Worm (Caenorhabditis elegans) whole organism, young adult: ENCODE measurements around the gene srab-7.
A peak's percentile ranks its signal among the peaks of the same experiment; 100 is the strongest.

Source experiments
- B0035.1 ChIP-seq: sonication (generic microtip); optimal IDR thresholded peaks from 2 replicates; lab custom pipeline; 2016; ENCODE audit warnings: missing genetic modification characterization, mild to moderate bottlenecking, missing compliant biosample characterization, missing genotype, missing genetic modification reagents
- B0261.1 ChIP-seq: sonication (generic microtip); optimal IDR thresholded peaks from 2 replicates; lab custom pipeline; 2016; ENCODE audit warnings: mild to moderate bottlenecking, missing genetic modification characterization, moderate library complexity, missing compliant biosample characterization
- F10E7.11 ChIP-seq: sonication (generic microtip); optimal IDR thresholded peaks from 2 replicates; lab custom pipeline; 2017; ENCODE audit warnings: mild to moderate bottlenecking, missing genetic modification characterization, moderate library complexity, missing compliant biosample characterization
- F33H1.4 ChIP-seq: fragments of 200-800 bp; sonication (Bioruptor generic); IDR thresholded peaks from 2 replicates; pipeline ENCODE4 v1.3.6; 2022; ENCODE audit warnings: missing genetic modification reagents, missing genetic modification characterization, missing compliant biosample characterization
- F39B2.1 ChIP-seq: fragments of 200-800 bp; sonication (Bioruptor generic); IDR thresholded peaks from 2 replicates; pipeline ENCODE4 v1.3.6; 2022; ENCODE audit warnings: missing genetic modification reagents, missing genetic modification characterization, missing compliant biosample characterization
- F55B11.4 ChIP-seq: sonication (generic microtip); optimal IDR thresholded peaks from 2 replicates; lab custom pipeline; 2016; ENCODE audit warnings: missing compliant biosample characterization, missing genetic modification characterization, borderline replicate concordance; ENCODE audit not compliant: insufficient read depth
- Y53F4B.3 ChIP-seq: fragments of 200-800 bp; sonication (Bioruptor generic); IDR thresholded peaks from 2 replicates; pipeline ENCODE4 v1.3.6; 2022; ENCODE audit warnings: missing genetic modification reagents, missing genetic modification characterization, missing compliant biosample characterization
- Y53G8AR.9 ChIP-seq: fragments of 200-800 bp; sonication (Bioruptor generic); conservative IDR thresholded peaks from 2 replicates; pipeline ENCODE4 v1.3.6; 2022; ENCODE audit warnings: missing genetic modification reagents, missing genetic modification characterization, missing compliant biosample characterization
- Y79H2A.3 ChIP-seq: fragments of 200-800 bp; sonication (Bioruptor generic); conservative IDR thresholded peaks from 2 replicates; pipeline ENCODE4 v1.3.6; 2022; ENCODE audit warnings: missing genetic modification reagents, missing genetic modification characterization, missing compliant biosample characterization
- atf-7 ChIP-seq: sonication (generic microtip); optimal IDR thresholded peaks from 2 replicates; lab custom pipeline; 2017; ENCODE audit warnings: mild to moderate bottlenecking, missing genetic modification characterization, missing compliant biosample characterization
- attf-3 ChIP-seq: fragments of 200-800 bp; sonication (Bioruptor generic); conservative IDR thresholded peaks from 2 replicates; pipeline ENCODE4 v1.3.6; 2022; ENCODE audit warnings: missing genetic modification reagents, missing genetic modification characterization, missing compliant biosample characterization
- attf-5 ChIP-seq: fragments of 200-800 bp; sonication (Bioruptor generic); optimal IDR thresholded peaks from 2 replicates; lab custom pipeline; 2018; ENCODE audit warnings: mild to moderate bottlenecking, missing genetic modification characterization, missing compliant biosample characterization
- bed-2 ChIP-seq: fragments of 200-800 bp; sonication (Bioruptor generic); IDR thresholded peaks from 2 replicates; pipeline ENCODE4 v1.3.6; 2022; ENCODE audit warnings: missing genetic modification reagents, missing genetic modification characterization, missing compliant biosample characterization
- die-1 ChIP-seq: sonication (generic microtip); optimal IDR thresholded peaks from 2 replicates; lab custom pipeline; 2016; ENCODE audit warnings: missing genotype, mild to moderate bottlenecking, missing genetic modification characterization, missing compliant biosample characterization
- dox-1 ChIP-seq: fragments of 200-800 bp; sonication (Bioruptor generic); IDR thresholded peaks from 2 replicates; pipeline ENCODE4 v1.3.6; 2022; ENCODE audit warnings: missing genetic modification reagents, missing genetic modification characterization, missing compliant biosample characterization
- efl-1 ChIP-seq: fragments of 150-350 bp; optimal IDR thresholded peaks from 2 replicates; lab custom pipeline; 2014; ENCODE audit warnings: missing biosample characterization, missing genetic modification reagents, missing genetic modification characterization
- egl-18 ChIP-seq: fragments of 200-800 bp; sonication (Bioruptor generic); IDR thresholded peaks from 2 replicates; pipeline ENCODE4 v1.3.6; 2022; ENCODE audit warnings: missing genetic modification reagents, missing genetic modification characterization, missing compliant biosample characterization
- egl-44 ChIP-seq: fragments of 200-800 bp; sonication (Bioruptor generic); IDR thresholded peaks from 2 replicates; pipeline ENCODE4 v1.3.6; 2022; ENCODE audit warnings: missing genetic modification reagents, missing genetic modification characterization, missing compliant biosample characterization
- egrh-3 ChIP-seq: fragments of 200-800 bp; sonication (Bioruptor generic); IDR thresholded peaks from 2 replicates; pipeline ENCODE4 v1.3.6; 2022; ENCODE audit warnings: missing genetic modification reagents, missing genetic modification characterization, missing compliant biosample characterization
- ekl-4 ChIP-seq: fragments of 200-800 bp; sonication (Bioruptor generic); IDR thresholded peaks from 2 replicates; pipeline ENCODE4 v1.3.6; 2022; ENCODE audit warnings: missing genetic modification reagents, missing genetic modification characterization, missing compliant biosample characterization
- ets-4 ChIP-seq: fragments of 200-800 bp; sonication (Bioruptor generic); optimal IDR thresholded peaks from 2 replicates; lab custom pipeline; 2018; ENCODE audit warnings: mild to moderate bottlenecking, missing genetic modification characterization, missing compliant biosample characterization
- him-1 ChIP-seq: sonication (generic microtip); optimal IDR thresholded peaks from 2 replicates; lab custom pipeline; 2016; ENCODE audit warnings: missing genotype, missing genetic modification reagents, missing genetic modification characterization, missing compliant biosample characterization
- hrde-1 ChIP-seq: sonication (generic microtip); optimal IDR thresholded peaks from 2 replicates; lab custom pipeline; 2016; ENCODE audit warnings: missing genetic modification characterization, mild to moderate bottlenecking, missing compliant biosample characterization, moderate library complexity, missing genotype, missing genetic modification reagents, borderline replicate concordance
- lag-1 ChIP-seq: fragments of 200-800 bp; sonication (Bioruptor generic); IDR thresholded peaks from 2 replicates; pipeline ENCODE4 v1.3.6; 2022; ENCODE audit warnings: missing genetic modification reagents, missing genetic modification characterization, missing compliant biosample characterization
- lin-26 ChIP-seq: fragments of 200-800 bp; sonication (Bioruptor generic); IDR thresholded peaks from 2 replicates; pipeline ENCODE4 v1.3.6; 2022; ENCODE audit warnings: missing genetic modification reagents, missing genetic modification characterization, missing compliant biosample characterization
- lin-35 ChIP-seq, 3 experiments: fragments of 150-350 bp in 2 of 3; sonication (generic microtip) in 1 of 3; optimal IDR thresholded peaks; 2 replicates each; lab custom pipeline; 2014 to 2018; ENCODE audit warnings: missing biosample characterization in 3 of 3, missing genetic modification characterization in 3 of 3, missing genetic modification reagents in 3 of 3
- lin-54 ChIP-seq: fragments of 200-800 bp; sonication (Bioruptor generic); optimal IDR thresholded peaks from 2 replicates; lab custom pipeline; 2018; ENCODE audit warnings: mild to moderate bottlenecking, missing genetic modification characterization, missing compliant biosample characterization
- lir-1 ChIP-seq: fragments of 200-800 bp; sonication (Bioruptor generic); conservative IDR thresholded peaks from 2 replicates; pipeline ENCODE4 v1.3.6; 2022; ENCODE audit warnings: missing genetic modification reagents, missing genetic modification characterization, missing compliant biosample characterization
- lsl-1 ChIP-seq: fragments of 200-800 bp; sonication (Bioruptor generic); optimal IDR thresholded peaks from 2 replicates; lab custom pipeline; 2018; ENCODE audit warnings: mild to moderate bottlenecking, missing genetic modification characterization, moderate library complexity, missing compliant biosample characterization
- lsy-27 ChIP-seq: sonication (generic microtip); optimal IDR thresholded peaks from 2 replicates; lab custom pipeline; 2017; ENCODE audit warnings: missing genetic modification characterization, mild to moderate bottlenecking, missing compliant biosample characterization, antibody characterized with exemption, missing genotype, borderline replicate concordance; ENCODE audit not compliant: insufficient read depth
- madf-10 ChIP-seq: sonication (generic microtip); optimal IDR thresholded peaks from 2 replicates; lab custom pipeline; 2016; ENCODE audit warnings: mild to moderate bottlenecking, missing genetic modification characterization, missing compliant biosample characterization
- madf-3 ChIP-seq: fragments of 200-800 bp; sonication (Bioruptor generic); IDR thresholded peaks from 2 replicates; pipeline ENCODE4 v1.3.6; 2022; ENCODE audit warnings: missing genetic modification reagents, missing genetic modification characterization, missing compliant biosample characterization
- nhr-80 ChIP-seq: sonication (generic microtip); optimal IDR thresholded peaks from 2 replicates; lab custom pipeline; 2016; ENCODE audit warnings: missing genetic modification characterization, missing compliant biosample characterization
- nhr-90 ChIP-seq: sonication (generic microtip); optimal IDR thresholded peaks from 2 replicates; lab custom pipeline; 2016; ENCODE audit warnings: missing genotype, mild to moderate bottlenecking, missing genetic modification characterization, missing compliant biosample characterization
- pha-4 ChIP-seq: fragments of 150-350 bp; sonication (generic microtip); optimal IDR thresholded peaks from 2 replicates; lab custom pipeline; 2014; ENCODE audit warnings: missing biosample characterization, missing genetic modification reagents, missing genetic modification characterization
- rec-8 ChIP-seq, 2 experiments: sonication (generic microtip); optimal IDR thresholded peaks; 2 replicates each; lab custom pipeline; 2016; ENCODE audit warnings: mild to moderate bottlenecking in 2 of 2, missing genetic modification characterization in 2 of 2, missing genetic modification reagents in 2 of 2, missing genotype in 2 of 2, missing biosample characterization in 1 of 2, missing compliant biosample characterization in 1 of 2, moderate library complexity in 1 of 2
- rpc-1 ChIP-seq, 2 experiments: fragments of 150-350 bp in 1 of 2; sonication (generic microtip) in 1 of 2; optimal IDR thresholded peaks; 2 replicates each; lab custom pipeline; 2014 to 2018; ENCODE audit warnings: missing biosample characterization in 1 of 2, missing genetic modification characterization in 1 of 2, missing genetic modification reagents in 1 of 2, missing genotype in 1 of 2
- sea-2 ChIP-seq: fragments of 200-800 bp; sonication (Bioruptor generic); IDR thresholded peaks from 2 replicates; pipeline ENCODE4 v1.3.6; 2022; ENCODE audit warnings: missing genetic modification characterization, missing compliant biosample characterization
- snpc-1.1 ChIP-seq: sonication (generic microtip); optimal IDR thresholded peaks from 2 replicates; lab custom pipeline; 2017; ENCODE audit warnings: missing genetic modification characterization, mild to moderate bottlenecking, missing compliant biosample characterization, antibody characterized with exemption, moderate library complexity, missing genotype, missing genetic modification reagents; ENCODE audit not compliant: insufficient read depth
- snpc-3.4 ChIP-seq: sonication (generic microtip); optimal IDR thresholded peaks from 2 replicates; lab custom pipeline; 2017; ENCODE audit warnings: missing genetic modification characterization, mild to moderate bottlenecking, missing compliant biosample characterization, antibody characterized with exemption, moderate library complexity, missing genotype, missing genetic modification reagents
- unc-130 ChIP-seq: sonication (generic microtip); optimal IDR thresholded peaks from 2 replicates; lab custom pipeline; 2016; ENCODE audit warnings: missing genetic modification reagents, missing genetic modification characterization, missing compliant biosample characterization
- xnd-1 ChIP-seq: sonication (generic microtip); optimal IDR thresholded peaks from 2 replicates; lab custom pipeline; 2016; ENCODE audit warnings: missing genotype, missing genetic modification reagents, missing genetic modification characterization, missing compliant biosample characterization
- zfh-2 ChIP-seq: fragments of 200-800 bp; sonication (Bioruptor generic); conservative IDR thresholded peaks from 2 replicates; pipeline ENCODE4 v1.3.6; 2022; ENCODE audit warnings: missing genetic modification reagents, missing genetic modification characterization, missing compliant biosample characterization
- ztf-28 ChIP-seq: fragments of 200-800 bp; sonication (Bioruptor generic); IDR thresholded peaks from 2 replicates; pipeline ENCODE4 v1.3.6; 2022; ENCODE audit warnings: missing genetic modification reagents, missing genetic modification characterization, missing compliant biosample characterization
- ztf-6 ChIP-seq: fragments of 200-800 bp; sonication (Bioruptor generic); IDR thresholded peaks from 2 replicates; pipeline ENCODE4 v1.3.6; 2022; ENCODE audit warnings: missing genetic modification reagents, missing genetic modification characterization, missing compliant biosample characterization

The srab-7 gene

ce11 chrV:3133293-3133755, 21.6 kb downstream of the srab-7 start, which contains the start of gene F02C9.2:
Gene F02C9.2 (plus strand): TSS chrV:3133705.
- peak; percentile 41; the same call in 1 of the 2 replicates for TF ChIP-seq egrh-3 (GFP tag; lab: Robert Waterston, UW)
- peak; percentile 81 for TF ChIP-seq zfh-2 (GFP tag; lab: Robert Waterston, UW)
- no peak for TF ChIP-seq xnd-1 (tag; lab: Kevin White, UChicago)

DNA sequence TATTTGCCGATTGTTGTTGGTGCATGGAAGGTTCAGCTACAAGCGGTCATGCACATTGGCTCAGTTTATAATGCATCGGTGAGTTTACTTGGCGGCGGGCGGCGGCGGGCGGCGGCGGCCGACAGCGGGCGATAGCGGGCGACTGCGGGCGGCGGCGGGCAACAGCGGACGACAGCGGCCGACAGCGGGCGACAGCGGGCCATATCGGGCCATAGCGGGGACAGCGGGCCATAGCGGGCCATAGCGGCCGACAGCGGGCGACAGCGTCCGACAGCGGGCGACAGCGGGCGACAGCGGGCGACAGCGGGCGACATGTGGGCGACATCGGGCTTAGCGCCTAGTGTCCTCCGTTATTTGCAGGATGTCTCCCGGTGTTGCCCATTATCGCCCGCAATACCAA, 22.9 kb downstream of the srab-7 start:
- peak; percentile 97 for TF ChIP-seq zfh-2 (GFP tag; lab: Robert Waterston, UW)
- TF ChIP-seq efl-1 (GFP tag; lab: Kevin White, UChicago) = no peak
- no peak for TF ChIP-seq madf-3 (GFP tag; lab: Robert Waterston, UW)
- TF ChIP-seq ztf-28 (GFP tag; lab: Robert Waterston, UW) = 0 out of 2 replicates have a peak, but pooled peaks have one; percentile 17
- TF ChIP-seq snpc-1.1 (tag; lab: Kevin White, UChicago) = no peak
- TF ChIP-seq F33H1.4 (GFP tag; lab: Robert Waterston, UW) = no peak
- no peak for TF ChIP-seq pha-4 (tag; lab: Kevin White, UChicago)
- TF ChIP-seq atf-7 (tag; lab: Kevin White, UChicago) = no peak
- TF ChIP-seq F55B11.4 (tag; lab: Kevin White, UChicago) = no peak
- no peak for TF ChIP-seq him-1 (tag; lab: Kevin White, UChicago)
- no peak for TF ChIP-seq lin-54
- TF ChIP-seq rpc-1 (optimal IDR thresholded peaks at IDR 0.05; lab: Kevin White, UChicago) = no peak
- TF ChIP-seq rpc-1 (tag; optimal IDR thresholded peaks at IDR 0.05; lab: Kevin White, UChicago) = no peak
- no peak for TF ChIP-seq Y79H2A.3
- TF ChIP-seq F39B2.1 (GFP tag; lab: Robert Waterston, UW) = no peak
- TF ChIP-seq ekl-4 (GFP tag; lab: Robert Waterston, UW) = no peak
- TF ChIP-seq madf-10 (tag; lab: Kevin White, UChicago) = no peak
- TF ChIP-seq ets-4 (GFP tag; lab: Kevin White, UChicago) = no peak
- no peak for TF ChIP-seq Y53G8AR.9 (GFP tag; lab: Robert Waterston, UW)
- no peak for TF ChIP-seq B0035.1
- no peak for TF ChIP-seq egl-44 (GFP tag; lab: Robert Waterston, UW)
- TF ChIP-seq hrde-1 (tag; lab: Kevin White, UChicago) = no peak
- no peak for TF ChIP-seq snpc-3.4 (tag; lab: Kevin White, UChicago)
- no peak for TF ChIP-seq nhr-90
- no peak for TF ChIP-seq attf-5 (GFP tag; lab: Kevin White, UChicago)
- no peak for TF ChIP-seq lsl-1 (GFP tag; lab: Kevin White, UChicago)
- TF ChIP-seq lsy-27 = no peak
- no peak for TF ChIP-seq lir-1 (GFP tag; lab: Robert Waterston, UW)
- no peak for TF ChIP-seq Y53F4B.3 (GFP tag; lab: Robert Waterston, UW)
- no peak for TF ChIP-seq unc-130
- TF ChIP-seq nhr-80 (tag; lab: Kevin White, UChicago) = no peak
- no peak for TF ChIP-seq rec-8 (tag; optimal IDR thresholded peaks at IDR 0.05; lab: Kevin White, UChicago)
- no peak for TF ChIP-seq B0261.1
- TF ChIP-seq ztf-6 (GFP tag; lab: Robert Waterston, UW) = no peak
- TF ChIP-seq egl-18 (GFP tag; lab: Robert Waterston, UW) = no peak
- TF ChIP-seq attf-3 (GFP tag; lab: Robert Waterston, UW) = no peak
- TF ChIP-seq die-1 (tag; lab: Kevin White, UChicago) = no peak
- TF ChIP-seq F10E7.11 (tag; lab: Kevin White, UChicago) = peak; percentile 38
- 0 out of 2 replicates have a peak, but pooled peaks have one; percentile 47 for TF ChIP-seq lin-26
- TF ChIP-seq bed-2 (GFP tag; lab: Robert Waterston, UW) = peak; percentile 22; the same call in 1 of the 2 replicates
- no peak for TF ChIP-seq lin-35 (GFP tag; optimal IDR thresholded peaks at IDR 0.05; lab: Kevin White, UChicago)
- TF ChIP-seq egrh-3 (GFP tag; lab: Robert Waterston, UW) = peak; percentile 98
- no peak for TF ChIP-seq lag-1 (GFP tag; lab: Robert Waterston, UW)
- peak; percentile 45; the same call in 1 of the 2 replicates for TF ChIP-seq sea-2 (GFP tag; lab: Robert Waterston, UW)
- peak; percentile 13; the same call in 1 of the 2 replicates for TF ChIP-seq dox-1 (GFP tag; lab: Robert Waterston, UW)
